Worm (Caenorhabditis elegans) whole organism, late embryonic: Measurements from ENCODE around the gene nit-1.

Experiments used
- ceh-14 ChIP-seq: sonication (generic microtip); optimal IDR thresholded peaks from 2 replicates; lab custom pipeline; 2016; ENCODE audit warnings: missing genotype, missing genetic modification characterization, missing compliant biosample characterization
- ceh-2 ChIP-seq: sonication (generic microtip); optimal IDR thresholded peaks from 2 replicates; lab custom pipeline; 2016; ENCODE audit warnings: missing genotype, missing genetic modification characterization, missing compliant biosample characterization
- ceh-30 ChIP-seq: fragments of 150-350 bp; optimal IDR thresholded peaks from 2 replicates; lab custom pipeline; 2014; ENCODE audit warnings: missing biosample characterization, missing genetic modification characterization
- ceh-31 ChIP-seq: sonication (generic microtip); optimal IDR thresholded peaks from 2 replicates; lab custom pipeline; 2016; ENCODE audit warnings: missing genetic modification characterization, missing compliant biosample characterization
- dmd-4 ChIP-seq: sonication (generic microtip); optimal IDR thresholded peaks from 2 replicates; lab custom pipeline; 2016; ENCODE audit warnings: borderline replicate concordance, missing genetic modification characterization, missing compliant biosample characterization
- fkh-6 ChIP-seq: sonication (generic microtip); optimal IDR thresholded peaks from 2 replicates; lab custom pipeline; 2016; ENCODE audit warnings: missing genetic modification characterization, missing compliant biosample characterization
- hlh-30 ChIP-seq: sonication (generic microtip); optimal IDR thresholded peaks from 2 replicates; lab custom pipeline; 2017; ENCODE audit warnings: antibody characterized with exemption, missing genetic modification characterization, missing compliant biosample characterization; ENCODE audit not compliant: insufficient read depth
- nhr-11 ChIP-seq: fragments of 150-350 bp; optimal IDR thresholded peaks from 2 replicates; lab custom pipeline; 2014; ENCODE audit warnings: missing biosample characterization, missing genetic modification characterization
- odd-2 ChIP-seq: sonication (generic microtip); optimal IDR thresholded peaks from 2 replicates; lab custom pipeline; 2017; ENCODE audit warnings: antibody characterized with exemption, mild to moderate bottlenecking, missing genetic modification characterization, missing compliant biosample characterization
- pag-3 ChIP-seq: sonication (generic microtip); optimal IDR thresholded peaks from 2 replicates; lab custom pipeline; 2016; ENCODE audit warnings: missing compliant biosample characterization, missing genetic modification characterization, borderline replicate concordance
- sox-2 ChIP-seq: fragments of 200-800 bp; sonication (Bioruptor generic); IDR thresholded peaks from 2 replicates; pipeline ENCODE4 v1.3.6; 2022; ENCODE audit warnings: missing genetic modification reagents, missing genetic modification characterization, missing compliant biosample characterization

ce11 chrIII:3906481-3906880 lies 15.5 kb upstream of the nit-1 start:
- no peak for TF ChIP-seq fkh-6 (tag; lab: Kevin White, UChicago)
- no peak for TF ChIP-seq pag-3 (tag; lab: Kevin White, UChicago)
- no peak for TF ChIP-seq odd-2 (tag; lab: Kevin White, UChicago)
- no peak for TF ChIP-seq hlh-30 (tag; lab: Kevin White, UChicago)
- no peak for TF ChIP-seq sox-2 (GFP tag; lab: Robert Waterston, UW)
- no peak for TF ChIP-seq dmd-4 (tag; lab: Kevin White, UChicago)
- TF ChIP-seq nhr-11: no peak
- no peak for TF ChIP-seq ceh-31
- TF ChIP-seq ceh-30 (tag; lab: Kevin White, UChicago): no peak
- no peak for TF ChIP-seq ceh-14
- no peak for TF ChIP-seq ceh-2 (tag; lab: Kevin White, UChicago)
